Fruit fly (Drosophila melanogaster): ENCODE results near the gene CG9593.

Gene CG9593

dm6 chr3R:15851912-15852311, 49.8 kb downstream of the CG9593 start:
- TF ChIP-seq CG11617 (GFP tag; optimal IDR thresholded peaks at IDR 0.05) = no peak
- TF ChIP-seq CG7045 (GFP tag; optimal IDR thresholded peaks at IDR 0.05) = no peak
- no peak for TF ChIP-seq Mnt (GFP tag; optimal IDR thresholded peaks at IDR 0.05)
- TF ChIP-seq cnc (optimal IDR thresholded peaks at IDR 0.05) = no peak
- TF ChIP-seq kay (GFP tag; ENCODE audit: borderline replicate concordance) = no peak
- no peak for TF ChIP-seq CG5204 (GFP tag; optimal IDR thresholded peaks at IDR 0.05)
- TF ChIP-seq cic (GFP tag; optimal IDR thresholded peaks at IDR 0.05) = no peak
- TF ChIP-seq toe (GFP tag; optimal IDR thresholded peaks at IDR 0.05) = no peak
- no peak for TF ChIP-seq CG12768 (GFP tag; optimal IDR thresholded peaks at IDR 0.05)
- no peak for TF ChIP-seq CG33017 (tag; optimal IDR thresholded peaks at IDR 0.05)
- no peak for TF ChIP-seq Crg-1 (GFP tag; optimal IDR thresholded peaks at IDR 0.05)
- TF ChIP-seq pad (GFP tag; optimal IDR thresholded peaks at IDR 0.05) = no peak
- no peak for TF ChIP-seq CG1620 (GFP tag; optimal IDR thresholded peaks at IDR 0.05)
- TF ChIP-seq CG14711 (tag; optimal IDR thresholded peaks at IDR 0.05) = no peak
- TF ChIP-seq tj (GFP tag; optimal IDR thresholded peaks at IDR 0.05) = no peak
- TF ChIP-seq bab1 (GFP tag; optimal IDR thresholded peaks at IDR 0.05) = no peak
- no peak for TF ChIP-seq CG7101 (tag; optimal IDR thresholded peaks at IDR 0.05)

Measured in whole organism, adult.